Fruit fly (Drosophila melanogaster): Measurements from ENCODE around the gene syd.

DNA sequence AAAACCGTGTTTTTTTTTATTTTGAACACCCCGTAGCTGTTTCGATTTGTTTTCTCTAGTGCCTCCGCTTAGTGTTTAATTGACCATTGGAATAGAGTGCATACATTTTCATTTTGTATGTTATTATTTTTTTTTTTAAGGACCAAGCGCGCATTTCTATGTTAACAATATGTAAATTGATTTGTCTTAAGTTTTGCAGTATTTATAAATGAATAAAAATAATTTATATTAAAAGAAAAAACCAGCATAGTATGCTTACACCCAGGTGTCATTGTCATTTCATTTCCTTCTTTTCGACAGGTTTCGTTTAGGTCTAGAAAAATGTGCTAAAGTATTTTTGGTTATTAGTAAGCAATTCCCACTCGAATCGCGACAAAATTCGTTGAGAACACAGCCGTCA lies 41.3 kb downstream of the syd start, which contains the start of gene eIF4E5:
- TF ChIP-seq CG8478 (optimal IDR thresholded peaks at IDR 0.05) (no peak), CTCF (optimal IDR thresholded peaks at IDR 0.05) (no peak)
